Worm (Caenorhabditis elegans) whole organism, L3 larva: ENCODE measurements around the gene srm-4.

Source experiments
- nhr-12 ChIP-seq: fragments of 150-350 bp; optimal IDR thresholded peaks from 2 replicates; lab custom pipeline; 2014; ENCODE audit warnings: missing biosample characterization, missing genetic modification characterization
- nhr-28 ChIP-seq: fragments of 150-350 bp; optimal IDR thresholded peaks from 2 replicates; lab custom pipeline; 2014; ENCODE audit warnings: missing biosample characterization, missing genetic modification characterization
- nhr-77 ChIP-seq: fragments of 150-350 bp; optimal IDR thresholded peaks from 2 replicates; lab custom pipeline; 2014; ENCODE audit warnings: missing biosample characterization, missing genetic modification characterization

DNA sequence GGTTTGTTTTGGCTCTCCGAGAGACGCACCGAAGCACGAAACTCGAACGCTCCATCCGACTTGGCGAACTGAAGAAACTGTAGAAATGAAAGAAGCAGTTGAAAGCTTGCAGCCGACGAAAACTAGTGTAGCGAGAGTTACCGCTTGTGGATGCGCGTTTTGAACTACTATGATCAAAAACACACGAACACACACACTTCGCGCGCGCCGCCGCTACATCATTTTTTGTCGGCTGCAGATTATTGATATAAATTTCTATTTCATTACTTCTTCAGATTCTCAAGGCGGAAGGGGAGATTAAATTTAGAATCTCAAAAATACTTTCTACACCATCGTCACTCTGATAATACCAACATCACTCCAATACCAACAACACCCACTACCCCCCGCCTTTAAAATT, 28.8 kb downstream of the srm-4 start:
- TF ChIP-seq nhr-77 (no peak), nhr-12 (no peak), nhr-28 (no peak)
